Worm (Caenorhabditis elegans) whole organism, late embryonic: ENCODE results near the gene Y116A8C.10.

Source experiments
- C08G9.2 ChIP-seq: sonication (generic microtip); optimal IDR thresholded peaks from 2 replicates; lab custom pipeline; 2016; ENCODE audit warnings: mild to moderate bottlenecking, missing genetic modification characterization, moderate library complexity, missing compliant biosample characterization
- ceh-14 ChIP-seq: sonication (generic microtip); optimal IDR thresholded peaks from 2 replicates; lab custom pipeline; 2016; ENCODE audit warnings: missing genotype, missing genetic modification characterization, missing compliant biosample characterization
- ceh-18 ChIP-seq: sonication (generic microtip); optimal IDR thresholded peaks from 2 replicates; lab custom pipeline; 2016; ENCODE audit warnings: missing genetic modification characterization, missing compliant biosample characterization
- ceh-2 ChIP-seq: sonication (generic microtip); optimal IDR thresholded peaks from 2 replicates; lab custom pipeline; 2016; ENCODE audit warnings: missing genotype, missing genetic modification characterization, missing compliant biosample characterization
- ceh-24 ChIP-seq: sonication (generic microtip); optimal IDR thresholded peaks from 2 replicates; lab custom pipeline; 2016; ENCODE audit warnings: mild to moderate bottlenecking, missing genetic modification characterization, missing compliant biosample characterization
- ceh-30 ChIP-seq: fragments of 150-350 bp; optimal IDR thresholded peaks from 2 replicates; lab custom pipeline; 2014; ENCODE audit warnings: missing biosample characterization, missing genetic modification characterization
- ceh-31 ChIP-seq: sonication (generic microtip); optimal IDR thresholded peaks from 2 replicates; lab custom pipeline; 2016; ENCODE audit warnings: missing genetic modification characterization, missing compliant biosample characterization
- ceh-34 ChIP-seq: sonication (generic microtip); optimal IDR thresholded peaks from 2 replicates; lab custom pipeline; 2016; ENCODE audit warnings: mild to moderate bottlenecking, missing genetic modification characterization, missing compliant biosample characterization
- ceh-48 ChIP-seq: sonication (generic microtip); optimal IDR thresholded peaks from 2 replicates; lab custom pipeline; 2016; ENCODE audit warnings: missing genetic modification characterization, inconsistent platforms, missing compliant biosample characterization
- ceh-6 ChIP-seq: fragments of 200-800 bp; sonication (Bioruptor generic); optimal IDR thresholded peaks from 2 replicates; lab custom pipeline; 2018; ENCODE audit warnings: mild to moderate bottlenecking, missing genetic modification characterization, missing compliant biosample characterization
- ceh-9 ChIP-seq: sonication (generic microtip); optimal IDR thresholded peaks from 2 replicates; lab custom pipeline; 2016; ENCODE audit warnings: mild to moderate bottlenecking, missing genetic modification characterization, inconsistent platforms, missing compliant biosample characterization
- elt-4 ChIP-seq: sonication (generic microtip); optimal IDR thresholded peaks from 2 replicates; lab custom pipeline; 2016; ENCODE audit warnings: missing genetic modification characterization, missing compliant biosample characterization
- fax-1 ChIP-seq: sonication (generic microtip); optimal IDR thresholded peaks from 2 replicates; lab custom pipeline; 2016; ENCODE audit warnings: missing genotype, missing genetic modification characterization, missing compliant biosample characterization
- fkh-10 ChIP-seq: fragments of 150-350 bp; optimal IDR thresholded peaks from 2 replicates; lab custom pipeline; 2014; ENCODE audit warnings: missing biosample characterization, missing genetic modification reagents, missing genetic modification characterization
- fkh-6 ChIP-seq: sonication (generic microtip); optimal IDR thresholded peaks from 2 replicates; lab custom pipeline; 2016; ENCODE audit warnings: missing genetic modification characterization, missing compliant biosample characterization
- hlh-13 ChIP-seq: fragments of 200-800 bp; sonication (Bioruptor generic); optimal IDR thresholded peaks from 2 replicates; lab custom pipeline; 2018; ENCODE audit warnings: mild to moderate bottlenecking, missing genetic modification characterization, missing compliant biosample characterization
- hlh-15 ChIP-seq: sonication (generic microtip); optimal IDR thresholded peaks from 2 replicates; lab custom pipeline; 2016; ENCODE audit warnings: missing genetic modification characterization, missing compliant biosample characterization
- hlh-6 ChIP-seq: sonication (generic microtip); optimal IDR thresholded peaks from 2 replicates; lab custom pipeline; 2016; ENCODE audit warnings: missing genotype, missing genetic modification characterization, missing compliant biosample characterization
- hlh-8 ChIP-seq: sonication (generic microtip); optimal IDR thresholded peaks from 2 replicates; lab custom pipeline; 2016; ENCODE audit warnings: missing genotype, missing genetic modification characterization, missing compliant biosample characterization
- lim-6 ChIP-seq: sonication (generic microtip); optimal IDR thresholded peaks from 2 replicates; lab custom pipeline; 2016; ENCODE audit warnings: missing genetic modification characterization, missing compliant biosample characterization
- nfya-1 ChIP-seq: sonication (generic microtip); optimal IDR thresholded peaks from 2 replicates; lab custom pipeline; 2017; ENCODE audit warnings: missing genetic modification characterization, mild to moderate bottlenecking, missing compliant biosample characterization, antibody characterized with exemption, moderate library complexity
- nhr-11 ChIP-seq: fragments of 150-350 bp; optimal IDR thresholded peaks from 2 replicates; lab custom pipeline; 2014; ENCODE audit warnings: missing biosample characterization, missing genetic modification characterization
- nhr-232 ChIP-seq: sonication (generic microtip); optimal IDR thresholded peaks from 2 replicates; lab custom pipeline; 2016; ENCODE audit warnings: missing genetic modification characterization, missing compliant biosample characterization
- npax-4 ChIP-seq: sonication (generic microtip); optimal IDR thresholded peaks from 2 replicates; lab custom pipeline; 2016; ENCODE audit warnings: missing genetic modification characterization, missing compliant biosample characterization
- pha-2 ChIP-seq: sonication (generic microtip); optimal IDR thresholded peaks from 2 replicates; lab custom pipeline; 2017; ENCODE audit warnings: mild to moderate bottlenecking, missing genetic modification characterization, missing compliant biosample characterization
- pqm-1 ChIP-seq: sonication (generic microtip); optimal IDR thresholded peaks from 2 replicates; lab custom pipeline; 2016; ENCODE audit warnings: missing genetic modification characterization, missing compliant biosample characterization
- pros-1 ChIP-seq: fragments of 150-350 bp; optimal IDR thresholded peaks from 2 replicates; lab custom pipeline; 2014; ENCODE audit warnings: missing biosample characterization, missing genetic modification reagents, missing genetic modification characterization
- ref-2 ChIP-seq: sonication (generic microtip); optimal IDR thresholded peaks from 2 replicates; lab custom pipeline; 2016; ENCODE audit warnings: missing genetic modification characterization, missing compliant biosample characterization
- rnt-1 ChIP-seq: sonication (generic microtip); optimal IDR thresholded peaks from 2 replicates; lab custom pipeline; 2016; ENCODE audit warnings: missing genetic modification characterization, missing compliant biosample characterization
- sdc-2 ChIP-seq: sonication (generic microtip); optimal IDR thresholded peaks from 2 replicates; lab custom pipeline; 2016; ENCODE audit warnings: missing genotype, missing genetic modification characterization, missing compliant biosample characterization
- syd-9 ChIP-seq: sonication (generic microtip); optimal IDR thresholded peaks from 2 replicates; lab custom pipeline; 2016; ENCODE audit warnings: mild to moderate bottlenecking, missing genetic modification characterization, moderate library complexity, missing compliant biosample characterization
- tbx-7 ChIP-seq: sonication (generic microtip); optimal IDR thresholded peaks from 2 replicates; lab custom pipeline; 2016; ENCODE audit warnings: missing genotype, missing genetic modification characterization, missing compliant biosample characterization
- unc-3 ChIP-seq, 2 experiments: fragments of 200-800 bp in 1 of 2; sonication (Bioruptor generic) in 1 of 2; sonication (generic microtip) in 1 of 2; conservative IDR thresholded peaks in 1 of 2; optimal IDR thresholded peaks in 1 of 2; 2 replicates each; pipeline versions ENCODE4 v1.3.6 to Lab custom; 2016 to 2022; ENCODE audit warnings: missing compliant biosample characterization in 2 of 2, missing genetic modification characterization in 2 of 2, missing genetic modification reagents in 1 of 2
- unc-42 ChIP-seq: sonication (generic microtip); optimal IDR thresholded peaks from 2 replicates; lab custom pipeline; 2016; ENCODE audit warnings: missing genotype, missing genetic modification characterization, missing compliant biosample characterization
- unc-55 ChIP-seq: sonication (generic microtip); optimal IDR thresholded peaks from 2 replicates; lab custom pipeline; 2017; ENCODE audit warnings: missing biosample characterization, missing genetic modification reagents, missing genetic modification characterization
- zip-5 ChIP-seq: sonication (generic microtip); optimal IDR thresholded peaks from 2 replicates; lab custom pipeline; 2016; ENCODE audit warnings: missing genetic modification characterization, missing compliant biosample characterization

Y116A8C.10 gene

DNA sequence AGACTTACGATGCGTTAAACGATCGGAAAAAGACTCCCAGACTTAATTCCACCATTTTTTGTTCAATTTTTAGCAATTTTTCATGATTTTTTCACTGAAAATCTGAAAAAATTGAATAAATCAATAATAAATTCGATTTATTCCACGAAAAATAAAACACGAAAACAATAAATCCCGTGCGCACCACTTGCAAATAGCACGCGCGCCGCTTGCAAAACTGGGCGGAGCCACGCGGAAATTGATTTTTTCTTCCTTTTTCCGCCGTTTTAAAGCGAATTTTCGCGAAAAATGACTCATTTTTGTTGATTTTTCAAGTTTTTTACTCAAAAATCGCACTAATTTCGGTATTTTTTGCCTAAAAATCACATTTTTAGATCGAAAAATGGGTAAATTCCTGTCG lies 7.8 kb upstream of the Y116A8C.10 start, which contains the start of the genes Y116A8C.9 and arf-6 (continued):
- TF ChIP-seq fkh-10 (GFP tag; lab: Kevin White, UChicago): no peak
- TF ChIP-seq ceh-24 (tag; lab: Kevin White, UChicago): no peak
- peak; percentile 56 for TF ChIP-seq ceh-2 (tag; lab: Kevin White, UChicago)
- peak; percentile 41 for TF ChIP-seq lim-6 (tag; lab: Kevin White, UChicago)
- TF ChIP-seq ceh-6 (GFP tag; lab: Kevin White, UChicago): no peak
- TF ChIP-seq ceh-14: peak; percentile 32
- TF ChIP-seq hlh-8: peak; percentile 22
- peak; percentile 24 for TF ChIP-seq rnt-1 (tag; lab: Kevin White, UChicago)
- TF ChIP-seq ceh-31 (tag; lab: Kevin White, UChicago): peak; percentile 61
- TF ChIP-seq ceh-34 (tag; lab: Kevin White, UChicago): peak; percentile 59
- TF ChIP-seq elt-4 (tag; lab: Kevin White, UChicago): no peak
- TF ChIP-seq unc-3 (GFP tag; conservative IDR thresholded peaks at IDR 0.05; lab: Robert Waterston, UW): no peak
- TF ChIP-seq unc-3 (tag; optimal IDR thresholded peaks at IDR 0.05; lab: Kevin White, UChicago): peak; percentile 53
- peak; percentile 7 for TF ChIP-seq hlh-13 (GFP tag; lab: Kevin White, UChicago)
- no peak for TF ChIP-seq nhr-11 (tag; lab: Kevin White, UChicago)
- TF ChIP-seq nhr-232: no peak
- TF ChIP-seq npax-4 (tag; lab: Kevin White, UChicago): peak; percentile 6
- no peak for TF ChIP-seq pha-2
- peak; percentile 58 for TF ChIP-seq unc-42 (tag; lab: Kevin White, UChicago)
- TF ChIP-seq ceh-18 (tag; lab: Kevin White, UChicago): no peak
- TF ChIP-seq nfya-1 (tag; lab: Kevin White, UChicago): peak; percentile 55
- TF ChIP-seq syd-9 (tag; lab: Kevin White, UChicago): peak; percentile 18
- TF ChIP-seq tbx-7 (tag; lab: Kevin White, UChicago): peak; percentile 36
- no peak for TF ChIP-seq fkh-6 (tag; lab: Kevin White, UChicago)
- no peak for TF ChIP-seq sdc-2
- peak; percentile 1 for TF ChIP-seq ref-2
- no peak for TF ChIP-seq unc-55
- peak; percentile 44 for TF ChIP-seq fax-1 (tag; lab: Kevin White, UChicago)
- TF ChIP-seq hlh-6 (tag; lab: Kevin White, UChicago): no peak
- TF ChIP-seq pros-1 (tag; lab: Kevin White, UChicago): no peak
- peak; percentile 22 for TF ChIP-seq C08G9.2
- peak; percentile 46 for TF ChIP-seq hlh-15 (tag; lab: Kevin White, UChicago)

DNA sequence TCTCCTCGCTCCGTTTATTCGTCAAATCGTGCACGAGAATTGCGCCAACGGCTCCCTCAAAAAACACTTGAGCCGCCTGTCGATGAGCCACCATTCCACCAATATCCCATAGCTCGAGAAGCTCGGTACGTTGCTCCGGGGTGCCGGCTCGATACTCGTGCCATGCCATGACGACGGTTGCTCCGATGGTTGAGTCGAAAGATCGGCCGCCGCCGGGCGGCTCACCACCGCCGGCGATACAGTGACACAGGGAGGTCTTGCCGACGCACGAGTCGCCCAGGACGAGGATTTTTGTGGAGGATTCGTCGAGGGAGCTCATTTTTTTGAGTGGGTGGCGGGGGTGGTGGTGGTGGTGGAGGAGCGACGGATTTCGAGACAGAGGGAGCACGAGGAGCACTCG lies 2.8 kb downstream of the Y116A8C.10 start:
- TF ChIP-seq pqm-1 (tag; lab: Kevin White, UChicago): no peak
- TF ChIP-seq ceh-34 (tag; lab: Kevin White, UChicago): no peak
- no peak for TF ChIP-seq ceh-48 (tag; lab: Kevin White, UChicago)
- no peak for TF ChIP-seq ceh-24 (tag; lab: Kevin White, UChicago)
- TF ChIP-seq, all 69 proteins: peak for 0

DNA sequence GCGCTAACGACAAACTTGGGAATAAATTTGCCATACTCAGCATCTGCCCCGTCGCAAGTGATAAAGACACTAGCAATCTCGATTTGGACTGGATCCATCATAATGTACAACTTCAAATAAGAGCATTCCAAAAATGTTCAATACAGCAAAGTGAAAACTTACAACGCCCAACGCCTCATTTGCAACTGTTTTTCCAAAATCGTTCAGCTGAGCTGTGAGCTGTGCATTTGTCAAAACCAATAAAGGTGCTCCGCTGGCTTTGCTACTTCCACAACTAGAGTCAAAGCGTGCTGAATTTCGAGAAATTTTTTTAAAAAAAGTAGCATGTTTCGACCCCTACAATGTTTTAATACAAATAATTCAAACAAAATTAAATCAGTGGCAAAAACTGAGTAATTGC lies 7.8 kb downstream of the Y116A8C.10 start, which contains the start of gene Y116A8C.49:
Gene Y116A8C.49 (minus strand): TSS at position 101 of the 400 bp plus-strand sequence.
- no peak for TF ChIP-seq ceh-9

DNA sequence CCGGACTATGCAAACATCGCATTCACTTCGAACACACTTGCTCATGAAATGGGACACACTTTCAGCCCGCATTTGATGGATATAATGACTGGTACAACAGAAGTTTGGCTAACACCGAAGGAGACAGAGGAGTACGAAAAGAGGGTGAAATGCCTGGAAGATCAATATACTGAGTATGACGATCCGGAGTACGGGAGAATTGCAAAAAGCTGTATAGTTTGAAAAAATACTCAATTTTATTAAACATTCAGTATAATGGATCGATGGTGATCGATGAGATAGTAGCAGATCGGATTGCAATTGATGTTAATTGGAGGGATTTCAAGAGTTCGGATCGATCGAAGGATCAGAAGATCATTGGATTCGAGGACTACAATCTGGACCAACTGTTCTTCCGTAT lies 12.3 kb downstream of the Y116A8C.10 start:
- no peak for TF ChIP-seq ceh-14
- TF ChIP-seq zip-5 (tag; lab: Kevin White, UChicago): no peak
- no peak for TF ChIP-seq ceh-30
